Fruit fly (Drosophila melanogaster): ENCODE results near the gene Antp.

DNA sequence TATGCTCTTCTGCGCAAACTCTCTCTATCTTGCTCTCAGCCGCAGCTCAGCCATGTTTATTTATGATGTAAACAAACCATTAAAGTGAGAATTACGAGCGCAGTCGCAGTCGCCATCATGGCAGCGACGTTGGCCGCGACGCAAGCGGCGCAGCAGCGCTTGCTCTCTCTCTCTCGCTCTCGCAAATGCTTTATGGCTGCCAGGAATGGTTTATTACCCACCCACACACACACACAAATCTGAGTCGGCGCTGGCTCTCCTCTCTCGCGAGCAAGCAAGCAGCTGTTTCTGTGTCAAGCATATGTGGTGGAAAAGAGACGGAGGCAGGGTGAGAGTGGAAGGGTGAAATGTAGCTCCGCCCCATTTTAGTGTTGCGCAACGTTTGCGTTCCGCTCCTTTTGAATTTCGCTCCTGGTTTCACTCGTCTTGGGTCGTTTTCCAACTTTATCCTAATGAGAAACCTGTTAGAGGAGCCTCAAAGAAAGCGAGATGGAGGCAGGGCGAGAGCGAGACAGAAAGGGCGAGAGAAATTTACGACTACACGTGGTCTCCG is 38.3 kb upstream of the Antp start:
- peak in 1 of 2 experiments; percentile 21 for TF ChIP-seq CTCF (optimal IDR thresholded peaks at IDR 0.05)
- no peak for TF ChIP-seq CG8478 (optimal IDR thresholded peaks at IDR 0.05)

Measured in S2 (cell line).